Worm (Caenorhabditis elegans): ENCODE data around the gene sre-49.

sre-49 gene

ce11 chrII:12335430-12335829 is 16.8 kb downstream of the sre-49 start, which contains the start of gene sre-52:
Gene sre-52, plus strand, starts transcription at chrII:12335730.
- no peak for TF ChIP-seq hlh-12 (tag; optimal IDR thresholded peaks at IDR 0.05)
- TF ChIP-seq lsl-1 (GFP tag; optimal IDR thresholded peaks at IDR 0.05): no peak
- no peak for TF ChIP-seq die-1 (tag; optimal IDR thresholded peaks at IDR 0.05)
- no peak for TF ChIP-seq repo-1 (tag; optimal IDR thresholded peaks at IDR 0.05)
- TF ChIP-seq F37B4.10 (GFP tag; IDR thresholded peaks at IDR 0.05): no peak
- TF ChIP-seq Y53G8AR.9 (GFP tag; conservative IDR thresholded peaks at IDR 0.05): no peak
- TF ChIP-seq cebp-2 (GFP tag; IDR thresholded peaks at IDR 0.05): no peak
- TF ChIP-seq lir-1 (GFP tag; conservative IDR thresholded peaks at IDR 0.05): no peak
- TF ChIP-seq dpl-1 (GFP tag; optimal IDR thresholded peaks at IDR 0.05): no peak
- no peak for TF ChIP-seq B0336.3 (GFP tag; IDR thresholded peaks at IDR 0.05)
- no peak for TF ChIP-seq K12H6.12 (tag; optimal IDR thresholded peaks at IDR 0.05)
- no peak for TF ChIP-seq F39B2.1 (GFP tag; IDR thresholded peaks at IDR 0.05)
- TF ChIP-seq nhr-27 (tag; optimal IDR thresholded peaks at IDR 0.05): no peak
- no peak for TF ChIP-seq snpc-1.3 (tag; optimal IDR thresholded peaks at IDR 0.05; ENCODE audit: insufficient read depth)
- no peak for TF ChIP-seq ceh-58 (GFP tag; IDR thresholded peaks at IDR 0.05)
- no peak for TF ChIP-seq F57C9.4 (tag; optimal IDR thresholded peaks at IDR 0.05)
- TF ChIP-seq ceh-27 (GFP tag; optimal IDR thresholded peaks at IDR 0.05): no peak
- no peak for TF ChIP-seq lin-40 (tag; optimal IDR thresholded peaks at IDR 0.05)
- TF ChIP-seq ceh-91 (GFP tag; IDR thresholded peaks at IDR 0.05): no peak
- TF ChIP-seq zfh-2 (GFP tag; conservative IDR thresholded peaks at IDR 0.05): no peak

ce11 chrII:12339152-12339551 is 20.5 kb downstream of the sre-49 start:
- no peak for TF ChIP-seq lag-1 (GFP tag; IDR thresholded peaks at IDR 0.05)
- TF ChIP-seq nfyb-1 (GFP tag; IDR thresholded peaks at IDR 0.05): peak; percentile 98
- no peak for TF ChIP-seq nhr-27 (tag; optimal IDR thresholded peaks at IDR 0.05)
- no peak for TF ChIP-seq B0336.3 (GFP tag; IDR thresholded peaks at IDR 0.05)
- TF ChIP-seq efl-1 (GFP tag; optimal IDR thresholded peaks at IDR 0.05): no peak
- TF ChIP-seq cebp-2 (GFP tag; IDR thresholded peaks at IDR 0.05): no peak
- TF ChIP-seq unc-62 (GFP tag; optimal IDR thresholded peaks at IDR 0.05): no peak
- TF ChIP-seq hlh-12 (tag; optimal IDR thresholded peaks at IDR 0.05): no peak
- no peak for TF ChIP-seq ets-4 (GFP tag; optimal IDR thresholded peaks at IDR 0.05)
- TF ChIP-seq ztf-25 (GFP tag; IDR thresholded peaks at IDR 0.05): no peak
- no peak for TF ChIP-seq nhr-120 (GFP tag; IDR thresholded peaks at IDR 0.05)
- TF ChIP-seq him-1 (tag; optimal IDR thresholded peaks at IDR 0.05): no peak
- no peak for TF ChIP-seq D2030.7 (GFP tag; IDR thresholded peaks at IDR 0.05)
- TF ChIP-seq lin-40 (tag; optimal IDR thresholded peaks at IDR 0.05): peak; percentile 59
- no peak for TF ChIP-seq F37B4.10 (GFP tag; IDR thresholded peaks at IDR 0.05)
- no peak for TF ChIP-seq hlh-26 (GFP tag; conservative IDR thresholded peaks at IDR 0.05)
- no peak for TF ChIP-seq rpc-1 (optimal IDR thresholded peaks at IDR 0.05)
- TF ChIP-seq rpc-1 (tag; optimal IDR thresholded peaks at IDR 0.05): no peak
- no peak for TF ChIP-seq ceh-58 (GFP tag; IDR thresholded peaks at IDR 0.05)
- TF ChIP-seq snpc-1.3 (tag; optimal IDR thresholded peaks at IDR 0.05; ENCODE audit: insufficient read depth): no peak
- peak; percentile 90 for TF ChIP-seq hmg-1.2 (GFP tag; IDR thresholded peaks at IDR 0.05)
- peak; percentile 96 for TF ChIP-seq lir-1 (GFP tag; conservative IDR thresholded peaks at IDR 0.05)
- TF ChIP-seq madf-6 (GFP tag; IDR thresholded peaks at IDR 0.05): no peak
- TF ChIP-seq F22D6.2 (tag; optimal IDR thresholded peaks at IDR 0.05): no peak
- TF ChIP-seq ceh-91 (GFP tag; IDR thresholded peaks at IDR 0.05): no peak
- no peak for TF ChIP-seq ccch-3 (GFP tag; optimal IDR thresholded peaks at IDR 0.05)
- TF ChIP-seq C17E4.6 (GFP tag; IDR thresholded peaks at IDR 0.05): no peak
- TF ChIP-seq snpc-4 (GFP tag; optimal IDR thresholded peaks at IDR 0.05): no peak
- peak in 2 of 4 experiments; percentile 13 to 37 for TF ChIP-seq snpc-4 (tag; optimal IDR thresholded peaks at IDR 0.05)
- TF ChIP-seq lin-54 (GFP tag; optimal IDR thresholded peaks at IDR 0.05): no peak
- TF ChIP-seq snpc-1.1 (tag; optimal IDR thresholded peaks at IDR 0.05; ENCODE audit: insufficient read depth): no peak
- no peak for TF ChIP-seq Y79H2A.3 (GFP tag; conservative IDR thresholded peaks at IDR 0.05)
- peak; percentile 0 for TF ChIP-seq K12H6.12 (tag; optimal IDR thresholded peaks at IDR 0.05)
- TF ChIP-seq Y53F4B.3 (GFP tag; IDR thresholded peaks at IDR 0.05): no peak
- TF ChIP-seq dpff-1 (tag; optimal IDR thresholded peaks at IDR 0.05): no peak
- no peak for TF ChIP-seq Y67H2A.10 (GFP tag; conservative IDR thresholded peaks at IDR 0.05)
- TF ChIP-seq lin-26 (GFP tag; IDR thresholded peaks at IDR 0.05): no peak
- TF ChIP-seq lin-35 (GFP tag; optimal IDR thresholded peaks at IDR 0.05): peak in 1 of 3 experiments; percentile 10

Measured in whole organism, young adult.